Fruit fly (Drosophila melanogaster) ovary, adult (tissue): ENCODE measurements around the gene Tpr2.

ENCODE experiments used
- CG17801 ChIP-seq: fragments of 200-800 bp; optimal IDR thresholded peaks from 2 replicates; lab custom pipeline; 2019; ENCODE audit warnings: missing biosample characterization, mild to moderate bottlenecking, missing genetic modification characterization, moderate library complexity; ENCODE audit not compliant: partially characterized antibody

Gene Tpr2

DNA sequence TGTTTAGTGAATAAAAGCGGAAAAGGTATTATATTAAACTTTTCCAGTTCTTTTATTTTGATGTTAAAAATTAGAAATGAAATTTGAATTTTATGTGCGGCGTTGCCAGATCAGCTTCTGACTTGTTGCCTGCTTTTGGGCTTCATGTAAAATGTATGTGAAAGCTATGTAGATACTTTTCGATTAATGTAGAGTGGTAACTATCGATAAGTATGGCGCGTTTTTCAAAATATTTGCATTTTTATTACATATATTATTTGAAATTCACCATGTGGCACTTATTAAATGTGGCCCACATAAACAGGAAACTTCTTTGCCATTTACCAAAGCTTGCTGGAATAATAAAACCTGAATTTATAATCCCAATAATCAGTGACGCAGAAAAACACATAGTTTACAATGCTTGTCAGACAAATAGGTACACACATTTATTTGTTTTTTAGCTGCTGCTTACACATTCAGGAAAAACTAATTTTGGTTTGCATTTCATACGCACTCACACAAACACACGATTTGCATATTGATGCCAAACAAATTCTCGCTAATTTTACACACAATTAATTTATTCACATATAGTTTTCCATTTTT lies 16.4 kb downstream of the Tpr2 start:
- no peak for TF ChIP-seq CG17801 (GFP tag; lab: Kevin White, UChicago)

DNA sequence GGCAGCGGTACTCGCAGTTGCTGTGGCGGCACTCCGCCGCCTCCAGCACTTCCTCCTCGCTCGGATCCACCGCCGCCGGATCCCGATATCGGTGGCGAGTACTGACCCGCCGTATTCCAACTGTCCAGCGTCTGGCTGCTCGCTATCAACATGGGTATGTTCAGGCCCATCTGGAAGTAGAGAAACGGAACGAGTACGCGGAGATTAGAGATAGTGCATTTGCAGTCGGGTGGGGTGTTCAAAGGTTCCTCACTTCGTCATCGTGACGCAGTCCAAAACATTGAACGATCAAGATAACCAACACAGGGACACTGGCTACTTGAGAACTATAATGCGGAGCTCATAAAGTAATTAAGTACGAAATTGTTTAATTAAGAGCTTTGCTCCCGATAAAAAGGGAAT lies 19.9 kb downstream of the Tpr2 start:
- no peak for TF ChIP-seq CG17801 (GFP tag; lab: Kevin White, UChicago)

DNA sequence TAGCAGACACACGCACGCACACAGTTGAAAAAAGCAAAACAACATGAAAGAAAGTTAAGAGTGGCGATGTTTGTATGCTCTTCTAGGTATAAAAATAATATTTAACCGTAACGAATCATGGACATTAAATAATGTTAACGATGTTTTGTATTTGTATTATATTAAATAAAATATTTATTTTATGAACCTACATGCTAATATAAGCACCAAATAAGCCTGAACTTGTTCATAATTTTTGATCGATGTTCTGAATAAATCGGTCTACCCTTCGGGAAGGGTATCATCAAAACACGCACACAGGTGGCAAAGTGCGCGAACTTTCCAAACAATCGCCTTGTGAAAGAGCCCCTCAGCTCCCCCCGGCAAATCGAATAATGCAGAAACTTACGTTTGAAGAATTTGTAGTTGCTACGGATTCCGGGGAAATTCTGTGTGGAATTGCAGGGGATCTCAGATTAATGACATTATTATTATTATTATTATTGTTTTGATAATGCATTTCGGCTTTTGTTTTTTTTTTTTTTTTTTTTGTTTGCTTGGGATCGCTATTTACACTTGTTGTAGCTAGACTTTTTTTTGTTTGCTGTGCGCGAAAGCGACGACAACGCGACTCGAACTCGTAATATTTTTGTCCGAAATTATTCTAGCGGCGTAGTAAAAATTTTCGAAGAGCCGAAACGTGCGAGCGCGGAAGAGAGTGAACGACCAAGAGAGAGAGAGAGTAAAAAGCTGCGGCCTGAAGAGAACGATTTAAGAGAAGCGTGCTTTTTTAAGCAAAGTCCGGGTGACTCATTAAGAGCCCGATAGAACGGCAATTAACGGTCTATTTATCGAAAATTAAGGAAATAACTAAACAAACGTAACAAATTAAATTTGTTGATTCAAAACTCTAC lies 28.5 kb downstream of the Tpr2 start:
- TF ChIP-seq CG17801 (GFP tag; lab: Kevin White, UChicago), result peak; percentile 8

DNA sequence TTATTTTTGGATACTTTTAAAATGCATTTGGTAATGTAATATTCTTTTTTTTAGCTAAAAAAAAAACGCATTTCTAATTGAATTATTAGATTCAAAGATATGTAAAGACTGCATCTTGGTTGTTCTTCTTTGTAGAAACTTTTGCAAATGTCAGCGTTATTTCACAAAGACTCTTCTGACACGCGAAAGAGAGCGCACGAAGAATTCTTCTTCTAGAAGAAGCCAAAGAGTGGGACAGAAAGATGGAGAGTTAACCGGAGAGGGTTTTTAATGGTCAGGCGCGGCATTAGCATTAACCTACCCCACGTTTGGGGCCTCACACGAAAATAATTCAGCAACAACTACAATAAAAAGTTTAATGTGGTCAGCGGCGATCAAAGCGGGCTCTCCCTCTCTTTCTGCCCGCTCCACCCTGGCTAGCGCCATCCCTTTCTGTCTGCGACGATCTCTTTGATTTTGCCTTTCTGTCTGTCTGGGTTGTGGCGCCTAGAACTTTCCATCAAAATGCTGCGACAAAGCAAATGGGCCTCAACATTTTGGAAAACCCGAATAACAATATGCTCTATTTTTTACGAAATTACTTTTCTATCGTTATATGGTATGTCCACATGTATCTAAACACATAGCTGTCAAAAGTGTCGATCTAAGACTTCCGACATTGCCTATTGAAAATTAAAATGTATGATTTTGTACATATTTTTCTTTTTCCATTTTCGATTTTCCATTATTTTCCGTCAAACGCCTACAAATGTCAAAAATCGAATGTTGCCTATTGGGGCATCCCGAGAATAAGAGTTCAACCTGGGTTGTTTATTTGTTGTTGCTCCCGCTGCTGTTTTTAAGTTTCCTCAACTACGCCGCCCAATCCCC lies 29.4 kb downstream of the Tpr2 start:
- TF ChIP-seq CG17801 (GFP tag; lab: Kevin White, UChicago), result no peak

DNA sequence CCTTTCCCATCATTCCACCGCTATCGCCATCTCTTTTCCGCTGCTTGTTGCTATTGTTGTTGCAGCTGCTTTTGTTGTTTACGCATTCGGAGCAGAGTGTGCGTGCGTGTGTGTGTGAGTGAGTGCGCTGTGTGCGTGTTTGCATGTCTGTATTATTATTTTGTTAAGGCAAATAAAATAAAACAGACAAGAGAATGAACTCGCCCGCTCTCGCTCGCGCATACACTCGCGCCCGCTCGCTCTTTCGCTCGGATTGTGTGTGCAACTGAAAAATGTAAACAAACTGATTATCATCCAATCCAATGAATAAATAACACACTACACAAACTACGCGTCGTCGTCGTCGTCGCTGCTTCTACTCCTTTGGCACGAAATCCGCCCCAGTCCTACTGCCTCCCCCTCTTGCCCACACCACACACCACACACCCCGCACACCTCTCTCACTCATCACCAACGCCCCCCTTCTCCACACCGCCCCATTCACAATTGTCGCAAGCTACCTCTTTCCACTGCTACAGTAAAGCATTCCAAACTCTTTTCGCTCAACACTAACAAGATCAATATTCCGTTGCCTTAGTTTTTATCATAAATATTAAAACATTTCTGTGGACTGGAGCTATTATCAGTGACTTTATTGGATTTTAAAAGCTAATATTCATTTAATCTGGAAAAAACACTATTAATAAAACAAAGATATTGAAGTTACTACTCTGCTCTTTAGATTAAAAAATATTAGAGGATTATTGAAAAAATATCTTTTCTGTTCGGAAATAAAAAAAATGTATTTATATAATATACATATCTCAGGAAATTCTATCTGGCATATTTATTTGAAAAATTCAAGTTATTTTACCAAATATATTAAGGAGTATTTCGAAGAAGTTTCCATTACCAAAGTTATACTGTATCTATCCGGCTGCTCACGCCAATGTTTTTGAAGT lies 30.3 kb downstream of the Tpr2 start:
- TF ChIP-seq CG17801 (GFP tag; lab: Kevin White, UChicago), result peak; percentile 11

DNA sequence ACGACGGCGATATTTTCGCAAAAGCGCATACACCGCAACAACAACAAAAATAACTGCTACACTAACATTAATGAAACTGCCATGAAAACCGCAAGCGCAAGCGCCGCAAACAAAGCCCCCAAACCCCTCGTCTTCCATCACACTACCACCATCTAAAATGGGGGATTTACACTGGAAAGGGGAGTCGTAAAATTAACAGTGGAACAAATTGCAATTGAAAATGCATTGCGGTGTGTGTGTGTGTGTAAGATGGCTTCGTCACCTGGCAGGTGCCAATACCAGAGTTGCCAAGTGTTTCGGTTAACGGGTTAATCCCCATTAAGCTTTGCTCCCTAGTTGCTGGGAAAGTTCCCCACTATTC lies 30.9 kb downstream of the Tpr2 start:
- TF ChIP-seq CG17801 (GFP tag; lab: Kevin White, UChicago), result no peak

DNA sequence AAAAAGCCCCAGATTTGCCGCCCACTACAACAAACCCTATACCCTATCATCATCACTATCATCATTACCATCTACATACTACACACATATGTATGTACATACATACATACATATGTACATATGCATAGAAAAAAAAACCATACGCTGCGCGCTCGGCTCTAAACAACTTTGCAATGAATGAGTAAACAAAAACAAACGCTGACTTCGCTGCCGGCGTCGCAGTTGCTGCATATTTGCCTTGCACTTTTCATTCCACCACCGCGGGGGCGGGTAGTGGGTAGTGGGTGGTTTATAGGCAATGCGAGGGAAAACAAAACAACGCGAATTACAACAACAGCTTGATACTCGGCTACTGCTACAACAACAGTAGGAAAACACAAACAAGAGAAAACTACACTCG lies 31.8 kb downstream of the Tpr2 start:
- no peak for TF ChIP-seq CG17801 (GFP tag; lab: Kevin White, UChicago)

DNA sequence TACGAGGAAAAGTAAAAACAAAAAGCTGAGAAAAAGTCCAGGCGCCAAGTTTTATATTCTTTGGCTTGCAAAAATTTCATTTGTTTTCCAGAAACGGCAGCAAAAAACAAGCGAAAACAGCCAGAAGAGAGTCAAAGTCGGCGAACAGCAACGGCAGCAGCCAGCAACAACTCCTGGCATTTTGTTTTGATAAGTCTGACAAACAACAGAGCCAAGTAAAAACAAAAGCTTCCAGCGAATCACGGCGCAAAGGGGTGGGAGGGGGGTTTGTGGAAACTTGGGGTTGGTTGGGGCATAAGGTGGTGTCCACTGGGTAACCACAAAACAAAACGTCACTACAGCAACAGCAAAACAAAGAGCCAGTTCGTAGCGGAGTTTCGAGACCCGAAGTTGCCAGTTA lies 33.8 kb downstream of the Tpr2 start:
- TF ChIP-seq CG17801 (GFP tag; lab: Kevin White, UChicago), result no peak

DNA sequence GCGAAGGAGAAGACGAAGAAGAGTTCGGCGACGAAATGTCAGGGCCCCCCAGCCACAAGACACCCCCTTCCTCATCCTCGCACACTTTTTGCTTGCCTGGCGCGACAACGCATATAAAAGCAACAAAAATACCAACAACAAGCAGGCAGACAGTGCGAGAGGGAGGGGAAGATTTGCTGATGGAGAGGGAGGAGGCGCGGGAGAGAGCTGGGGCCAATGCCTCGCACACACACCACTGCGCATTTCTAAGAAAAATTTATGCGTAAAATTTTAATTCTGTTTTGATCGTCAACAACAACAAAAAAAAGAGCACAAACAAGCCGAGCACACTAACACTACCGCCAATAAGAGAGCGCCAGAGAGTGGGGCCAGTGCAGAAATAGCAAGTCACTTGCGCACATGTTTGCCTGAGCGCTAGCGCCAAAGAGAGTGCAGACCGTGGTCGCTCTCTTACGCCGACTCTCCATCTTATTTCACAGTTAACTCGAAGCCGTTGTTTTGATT lies 34.7 kb downstream of the Tpr2 start:
- TF ChIP-seq CG17801 (GFP tag; lab: Kevin White, UChicago), result no peak

DNA sequence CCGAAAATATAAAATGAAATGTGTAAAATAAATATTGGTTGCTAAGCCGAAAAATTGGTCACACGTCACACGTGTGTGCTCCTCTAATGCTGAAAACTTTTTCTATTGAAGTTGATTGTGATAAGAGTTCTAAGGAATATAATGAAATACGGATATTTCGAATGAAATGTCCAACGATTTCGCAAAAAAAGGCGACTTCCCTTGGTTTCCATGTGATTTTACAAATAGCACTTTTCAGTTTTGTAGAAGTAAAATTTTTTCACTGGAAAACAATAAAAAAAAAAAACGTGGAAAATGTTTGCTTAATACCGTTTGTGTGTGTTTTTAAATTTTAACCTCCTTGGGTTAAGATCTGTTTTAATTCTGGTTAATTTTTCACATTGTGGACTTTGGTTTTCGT lies 35.2 kb downstream of the Tpr2 start:
- TF ChIP-seq CG17801 (GFP tag; lab: Kevin White, UChicago), result no peak

DNA sequence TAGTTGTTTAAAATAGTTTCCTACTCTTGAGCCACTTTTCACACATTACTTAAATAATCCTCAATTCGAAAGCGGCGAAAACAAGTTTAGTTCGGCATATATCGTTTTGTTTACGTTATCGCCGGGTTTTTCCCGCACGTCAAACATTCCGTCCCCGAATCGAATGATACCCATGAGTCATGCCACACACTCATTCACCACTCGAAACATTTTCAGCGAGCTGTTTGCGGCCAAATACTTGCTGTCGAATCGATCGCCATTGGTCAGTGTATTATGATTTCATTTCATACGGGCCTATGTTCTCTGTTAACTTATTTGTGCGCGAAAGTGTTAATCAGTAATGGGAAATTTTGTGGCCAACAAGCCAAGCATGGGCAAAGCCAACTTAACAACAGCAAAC lies 37.2 kb downstream of the Tpr2 start:
- TF ChIP-seq CG17801 (GFP tag; lab: Kevin White, UChicago), result no peak

DNA sequence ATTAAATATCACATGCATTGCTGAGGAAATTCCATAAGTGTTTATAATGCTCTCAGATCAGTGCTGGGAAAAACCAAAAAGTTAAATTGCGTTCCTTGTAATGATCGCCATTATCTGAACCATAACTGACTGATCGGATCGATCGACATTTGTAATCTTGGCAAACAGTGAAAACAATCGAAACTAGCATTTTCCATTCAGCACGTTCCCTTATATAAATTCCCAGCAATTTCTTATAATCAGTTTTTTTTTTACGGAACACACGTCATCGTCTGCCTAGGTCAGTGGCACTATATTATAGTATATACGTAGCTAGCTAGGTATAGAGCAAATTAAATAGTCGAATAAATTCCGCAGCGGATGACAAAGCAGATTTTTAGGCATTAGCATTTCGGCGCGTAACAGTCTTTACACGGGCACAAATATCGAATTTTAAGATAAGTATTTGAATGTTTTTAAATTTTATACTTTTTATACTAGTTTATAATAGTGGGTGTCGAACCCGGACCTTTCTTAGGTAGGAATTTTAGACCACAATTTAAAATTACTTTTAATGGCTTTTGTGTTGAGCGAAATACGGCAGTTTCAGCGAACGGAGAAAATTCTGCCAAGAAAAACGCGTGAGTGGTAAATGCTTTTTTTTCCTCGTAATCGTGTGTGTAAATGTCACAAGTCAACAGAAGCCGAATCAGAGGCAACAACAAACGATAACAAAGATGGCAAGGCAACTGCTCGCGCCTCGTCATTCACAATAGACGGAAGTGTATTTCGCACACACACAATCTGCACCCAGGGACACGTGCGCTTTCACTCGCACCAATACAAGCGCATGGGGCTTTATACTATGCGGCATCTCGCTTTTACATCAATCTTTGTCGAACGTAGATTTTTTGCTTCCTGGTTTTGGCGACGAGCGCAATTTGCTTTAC lies 38.4 kb downstream of the Tpr2 start:
- no peak for TF ChIP-seq CG17801 (GFP tag; lab: Kevin White, UChicago)

DNA sequence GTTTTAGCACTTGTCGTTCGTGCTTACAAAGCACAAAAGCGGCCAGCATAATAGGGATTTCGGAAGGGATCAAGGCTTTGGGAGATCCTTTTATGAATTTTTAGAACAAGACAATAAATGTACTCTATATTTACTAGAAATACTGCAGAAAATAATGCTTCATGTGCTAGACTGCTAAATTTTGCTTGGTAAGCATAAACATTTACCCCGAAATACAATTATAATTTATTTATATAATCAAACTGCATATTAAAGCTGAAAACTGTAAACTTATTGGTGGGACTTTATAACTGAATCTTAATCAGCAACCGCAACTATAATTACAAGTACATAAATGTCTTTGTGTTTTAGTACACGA lies 39.1 kb downstream of the Tpr2 start:
- no peak for TF ChIP-seq CG17801 (GFP tag; lab: Kevin White, UChicago)
